Worm (Caenorhabditis elegans) whole organism, dauer: ENCODE results near the gene F32D8.15.

ENCODE experiments used
- unc-62 ChIP-seq: sonication (generic microtip); optimal IDR thresholded peaks from 2 replicates; lab custom pipeline; 2017; ENCODE audit warnings: missing biosample characterization, missing genetic modification reagents, missing genetic modification characterization

F32D8.15 gene

ce11 chrV:10898107-10898506 is 5.7 kb upstream of the F32D8.15 start, which contains the start of gene F32D8.7:
F32D8.7 (plus strand) TSS chrV:10898435.
- TF ChIP-seq unc-62 (GFP tag; lab: Kevin White, UChicago): no peak

- TF ChIP-seq unc-62 (GFP tag; lab: Kevin White, UChicago): no peak
These were observed 5.2 kb upstream of the F32D8.15 start for ce11 chrV:10898629-10899028.

- TF ChIP-seq unc-62 (GFP tag; lab: Kevin White, UChicago): no peak
These were observed 2.7 kb upstream of the F32D8.15 start, which contains the start of gene spp-16 for ce11 chrV:10901125-10901524. spp-16 (minus strand) TSS chrV:10901303.

- no peak for TF ChIP-seq unc-62 (GFP tag; lab: Kevin White, UChicago)
These were observed 1.2 kb upstream of the F32D8.15 start, which contains the start of gene F32D8.8 for ce11 chrV:10902682-10903081. F32D8.8 (minus strand) TSS chrV:10902782.

ce11 chrV:10904795-10905194 is 947 bp downstream of the F32D8.15 start:
- TF ChIP-seq unc-62 (GFP tag; lab: Kevin White, UChicago): no peak

ce11 chrV:10909071-10909470 is 5.2 kb downstream of the F32D8.15 start, which contains the start of gene zzz-1:
zzz-1 (minus strand) TSS chrV:10909171.
- TF ChIP-seq unc-62 (GFP tag; lab: Kevin White, UChicago): no peak

ce11 chrV:10909959-10910358 is 6.1 kb downstream of the F32D8.15 start:
- TF ChIP-seq unc-62 (GFP tag; lab: Kevin White, UChicago): no peak

- no peak for TF ChIP-seq unc-62 (GFP tag; lab: Kevin White, UChicago)
These were observed 12.1 kb downstream of the F32D8.15 start for ce11 chrV:10915922-10916321.

ce11 chrV:10918373-10918772 is 14.5 kb downstream of the F32D8.15 start, which contains the start of gene F58B4.2:
F58B4.2 (minus strand) TSS chrV:10918473.
- no peak for TF ChIP-seq unc-62 (GFP tag; lab: Kevin White, UChicago)

- no peak for TF ChIP-seq unc-62 (GFP tag; lab: Kevin White, UChicago)
These were observed 17.9 kb downstream of the F32D8.15 start, which contains the start of gene nas-31 for ce11 chrV:10921747-10922146. nas-31 (minus strand) TSS chrV:10921847.

ce11 chrV:10923229-10923628 is 19.4 kb downstream of the F32D8.15 start, which contains the start of gene F58B4.7:
F58B4.7 (minus strand) TSS chrV:10923329.
- TF ChIP-seq unc-62 (GFP tag; lab: Kevin White, UChicago): no peak

- TF ChIP-seq unc-62 (GFP tag; lab: Kevin White, UChicago): no peak
These were observed 20.9 kb downstream of the F32D8.15 start, which contains the start of gene F58B4.6 for ce11 chrV:10924731-10925130. F58B4.6 (plus strand) TSS chrV:10925031.

ce11 chrV:10925658-10926057 is 21.8 kb downstream of the F32D8.15 start:
- TF ChIP-seq unc-62 (GFP tag; lab: Kevin White, UChicago): no peak

- no peak for TF ChIP-seq unc-62 (GFP tag; lab: Kevin White, UChicago)
These were observed 25.7 kb downstream of the F32D8.15 start, which contains the start of gene F58B4.3 for ce11 chrV:10929511-10929910. F58B4.3 (plus strand) TSS chrV:10929811.

ce11 chrV:10931189-10931588 is 27.3 kb downstream of the F32D8.15 start, which contains the start of gene scvp-1:
scvp-1 (minus strand) TSS chrV:10931289.
- TF ChIP-seq unc-62 (GFP tag; lab: Kevin White, UChicago): no peak

ce11 chrV:10932411-10932810 is 28.6 kb downstream of the F32D8.15 start, which contains the start of gene F58B4.5:
F58B4.5 (plus strand) TSS chrV:10932693.
- TF ChIP-seq unc-62 (GFP tag; lab: Kevin White, UChicago): no peak

- no peak for TF ChIP-seq unc-62 (GFP tag; lab: Kevin White, UChicago)
These were observed 32.8 kb downstream of the F32D8.15 start, which contains the start of gene F17C11.12 for ce11 chrV:10936681-10937080. F17C11.12 (minus strand) TSS chrV:10936920.
